Worm (Caenorhabditis elegans) whole organism, late embryonic: ENCODE measurements around the gene ida-1.

ENCODE experiments used
- Y22D7AL.16 ChIP-seq: sonication (generic microtip); optimal IDR thresholded peaks from 2 replicates; lab custom pipeline; 2016; ENCODE audit warnings: missing genetic modification characterization, missing compliant biosample characterization
- ama-1 ChIP-seq: fragments of 150-350 bp; optimal IDR thresholded peaks from 2 replicates; lab custom pipeline; 2014
- ceh-14 ChIP-seq: sonication (generic microtip); optimal IDR thresholded peaks from 2 replicates; lab custom pipeline; 2016; ENCODE audit warnings: missing genotype, missing genetic modification characterization, missing compliant biosample characterization
- ceh-9 ChIP-seq: sonication (generic microtip); optimal IDR thresholded peaks from 2 replicates; lab custom pipeline; 2016; ENCODE audit warnings: mild to moderate bottlenecking, missing genetic modification characterization, inconsistent platforms, missing compliant biosample characterization
- elt-4 ChIP-seq: sonication (generic microtip); optimal IDR thresholded peaks from 2 replicates; lab custom pipeline; 2016; ENCODE audit warnings: missing genetic modification characterization, missing compliant biosample characterization
- nhr-11 ChIP-seq: fragments of 150-350 bp; optimal IDR thresholded peaks from 2 replicates; lab custom pipeline; 2014; ENCODE audit warnings: missing biosample characterization, missing genetic modification characterization
- pros-1 ChIP-seq: fragments of 150-350 bp; optimal IDR thresholded peaks from 2 replicates; lab custom pipeline; 2014; ENCODE audit warnings: missing biosample characterization, missing genetic modification reagents, missing genetic modification characterization
- rnt-1 ChIP-seq: sonication (generic microtip); optimal IDR thresholded peaks from 2 replicates; lab custom pipeline; 2016; ENCODE audit warnings: missing genetic modification characterization, missing compliant biosample characterization
- sdc-2 ChIP-seq: sonication (generic microtip); optimal IDR thresholded peaks from 2 replicates; lab custom pipeline; 2016; ENCODE audit warnings: missing genotype, missing genetic modification characterization, missing compliant biosample characterization
- sox-2 ChIP-seq: fragments of 200-800 bp; sonication (Bioruptor generic); IDR thresholded peaks from 2 replicates; pipeline ENCODE4 v1.3.6; 2022; ENCODE audit warnings: missing genetic modification reagents, missing genetic modification characterization, missing compliant biosample characterization
- unc-55 ChIP-seq: sonication (generic microtip); optimal IDR thresholded peaks from 2 replicates; lab custom pipeline; 2017; ENCODE audit warnings: missing biosample characterization, missing genetic modification reagents, missing genetic modification characterization

DNA sequence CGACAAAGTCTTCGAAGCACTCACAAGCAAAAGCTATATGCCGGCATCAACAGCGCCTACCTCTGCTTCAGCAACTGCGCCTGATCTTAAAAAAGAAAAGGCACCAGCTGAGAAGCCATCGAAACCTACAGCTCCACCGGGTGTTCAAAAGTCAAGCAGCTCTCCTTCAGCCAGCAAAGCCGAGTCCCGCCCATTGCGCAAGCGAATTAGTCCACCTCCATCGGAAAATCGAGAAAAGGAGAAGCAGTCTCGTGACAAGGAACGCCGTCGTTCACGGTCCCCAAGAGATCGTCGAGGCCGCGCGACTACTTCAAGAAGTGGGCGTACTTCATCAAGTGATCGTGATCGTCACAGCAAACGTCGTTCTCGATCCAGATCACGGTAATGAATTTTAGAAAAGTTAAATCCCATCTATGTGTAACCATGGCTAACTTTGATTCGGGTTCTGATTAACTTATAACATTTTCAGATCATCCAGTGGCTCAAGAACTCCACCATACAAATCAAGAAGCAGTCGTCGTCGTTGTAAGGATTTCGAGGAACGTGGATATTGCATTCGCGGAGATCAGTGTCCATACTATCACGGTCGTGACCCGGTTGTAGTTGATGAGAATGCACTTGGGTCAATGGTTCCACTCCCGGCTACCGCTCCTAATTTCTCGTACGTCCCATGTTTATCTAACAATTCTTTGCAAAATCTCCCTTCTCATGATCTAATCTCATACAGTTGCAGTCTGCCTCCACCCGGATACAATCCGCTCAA lies 43.3 kb upstream of the ida-1 start:
- TF ChIP-seq nhr-11 (tag; lab: Kevin White, UChicago) (no peak), ceh-9 (no peak), ama-1 (lab: Kevin White, UChicago) (no peak), elt-4 (tag; lab: Kevin White, UChicago) (no peak), pros-1 (tag; lab: Kevin White, UChicago) (no peak), ceh-14 (tag; lab: Kevin White, UChicago) (no peak), Y22D7AL.16 (tag; lab: Kevin White, UChicago) (no peak), rnt-1 (no peak), sox-2 (no peak), unc-55 (GFP tag; lab: Kevin White, UChicago) (no peak), sdc-2 (tag; lab: Kevin White, UChicago) (no peak)
